Fruit fly (Drosophila melanogaster): Measurements from ENCODE around the gene PK2-R1.

DNA sequence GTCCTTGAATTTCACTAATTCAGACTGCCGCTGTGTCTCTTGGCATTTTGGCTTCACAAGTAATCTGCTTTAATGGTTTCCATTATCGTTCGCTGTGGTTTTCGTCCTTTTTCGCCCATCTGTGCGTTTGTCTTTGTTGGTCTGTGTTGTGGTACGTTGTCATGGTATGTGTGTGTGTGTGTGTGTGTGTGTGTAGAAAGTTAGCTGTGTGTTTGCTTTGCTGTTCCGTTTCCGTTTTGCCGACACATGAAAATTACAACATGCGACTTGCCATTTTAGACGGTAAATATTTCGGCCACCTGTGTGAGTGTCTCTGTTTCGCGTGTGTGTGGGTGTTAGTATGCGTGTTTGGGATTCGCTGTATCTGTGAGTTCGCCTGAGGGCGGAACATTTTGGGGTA lies 18.8 kb downstream of the PK2-R1 start:
- TF ChIP-seq CG8159 (tag; optimal IDR thresholded peaks at IDR 0.05) (no peak), Snoo (tag; optimal IDR thresholded peaks at IDR 0.05) (no peak), rn (GFP tag; IDR thresholded peaks at IDR 0.05) (no peak), fd96Ca (GFP tag; IDR thresholded peaks at IDR 0.05) (no peak), CG14655 (GFP tag; optimal IDR thresholded peaks at IDR 0.05) (no peak), CG13204 (GFP tag; optimal IDR thresholded peaks at IDR 0.05) (no peak), CG4496 (GFP tag; IDR thresholded peaks at IDR 0.05) (no peak), gl (tag; optimal IDR thresholded peaks at IDR 0.05) (no peak), Pif1A (GFP tag; optimal IDR thresholded peaks at IDR 0.05) (no peak), CG17806 (tag; optimal IDR thresholded peaks at IDR 0.05) (no peak), D1 (tag; optimal IDR thresholded peaks at IDR 0.05) (no peak), Ets98B (GFP tag; IDR thresholded peaks at IDR 0.05) (no peak), CG8301 (tag; optimal IDR thresholded peaks at IDR 0.05) (no peak), CG15710 (tag; optimal IDR thresholded peaks at IDR 0.05) (no peak)
